ENCODE assay signal across 4 worm cellular contexts in the genomic region with DNA sequence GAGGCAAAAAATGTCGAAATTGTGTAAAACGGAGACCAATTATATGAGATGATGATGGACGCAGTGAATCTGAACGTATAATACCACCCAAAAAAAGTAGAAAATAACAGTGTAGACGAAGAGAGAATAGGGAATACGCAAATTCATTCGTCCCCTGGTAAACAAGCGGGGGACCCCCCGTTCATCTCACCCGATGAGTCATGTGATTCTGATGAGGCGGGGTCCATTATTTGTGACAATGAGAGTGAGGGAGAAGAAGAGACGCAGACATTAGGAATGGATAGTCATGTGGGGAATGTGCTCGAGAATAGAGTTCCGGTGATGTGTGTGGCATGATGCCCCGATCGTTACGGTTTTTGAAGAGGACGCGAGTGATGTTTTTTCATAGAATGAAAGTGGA.
TF ChIP-seq lines count a peak whose summit lies in the region.

No protein-coding gene starts in this region.

TF ChIP-seq in whole organism, L2 larva, 48 proteins besides CTCF, POLR2A, EP300 and RAD21 (continues in another document):
- peak in 1 of 2 experiments; percentile 25 for TF ChIP-seq mdl-1 (tag; optimal IDR thresholded peaks at IDR 0.05; lab: Kevin White, UChicago)
- no peak for TF ChIP-seq alr-1 (tag; optimal IDR thresholded peaks at IDR 0.05; lab: Kevin White, UChicago)
- no peak for TF ChIP-seq ztf-11 (tag; optimal IDR thresholded peaks at IDR 0.05; lab: Kevin White, UChicago)
- TF ChIP-seq Y55F3AM.14 (GFP tag; optimal IDR thresholded peaks at IDR 0.05; lab: Kevin White, UChicago), result no peak
- peak; percentile 86 for TF ChIP-seq nhr-129 (tag; optimal IDR thresholded peaks at IDR 0.05; lab: Kevin White, UChicago)
- no peak for TF ChIP-seq ceh-82 (tag; optimal IDR thresholded peaks at IDR 0.05; lab: Kevin White, UChicago)
- TF ChIP-seq gmeb-1 (tag; optimal IDR thresholded peaks at IDR 0.05; lab: Kevin White, UChicago), result peak; percentile 28
- peak; percentile 68 for TF ChIP-seq ama-1 (optimal IDR thresholded peaks at IDR 0.05; lab: Kevin White, UChicago)
- TF ChIP-seq lin-39 (tag; optimal IDR thresholded peaks at IDR 0.05; lab: Kevin White, UChicago), result no peak
- no peak for TF ChIP-seq nhr-12 (tag; optimal IDR thresholded peaks at IDR 0.05; lab: Kevin White, UChicago)
- TF ChIP-seq unc-62 (GFP tag; optimal IDR thresholded peaks at IDR 0.05; lab: Kevin White, UChicago), result no peak
- TF ChIP-seq blmp-1 (tag; optimal IDR thresholded peaks at IDR 0.05; lab: Kevin White, UChicago; ENCODE audit: insufficient read depth), result no peak
- no peak for TF ChIP-seq sem-4 (tag; optimal IDR thresholded peaks at IDR 0.05; lab: Kevin White, UChicago)
- no peak for TF ChIP-seq aly-2 (tag; optimal IDR thresholded peaks at IDR 0.05; lab: Kevin White, UChicago)
- TF ChIP-seq R02D3.7 (tag; optimal IDR thresholded peaks at IDR 0.05; lab: Kevin White, UChicago), result no peak
- no peak for TF ChIP-seq lin-13 (GFP tag; optimal IDR thresholded peaks at IDR 0.05; lab: Kevin White, UChicago)
- no peak for TF ChIP-seq lin-11 (tag; optimal IDR thresholded peaks at IDR 0.05; lab: Kevin White, UChicago)
- peak; percentile 41 for TF ChIP-seq sma-3 (GFP tag; optimal IDR thresholded peaks at IDR 0.05; lab: Kevin White, UChicago)
- peak; percentile 56 for TF ChIP-seq crh-2 (tag; optimal IDR thresholded peaks at IDR 0.05; lab: Kevin White, UChicago)
- TF ChIP-seq nhr-23 (tag; optimal IDR thresholded peaks at IDR 0.05; lab: Kevin White, UChicago), result no peak
- peak; percentile 77 for TF ChIP-seq sma-9 (GFP tag; optimal IDR thresholded peaks at IDR 0.05; lab: Kevin White, UChicago)
- TF ChIP-seq sma-9 (tag; optimal IDR thresholded peaks at IDR 0.05; lab: Kevin White, UChicago), result no peak

TF ChIP-seq in whole organism, L4 larva, 104 proteins besides CTCF, POLR2A, EP300 and RAD21 (continues in another document):
- TF ChIP-seq dve-1 (tag; optimal IDR thresholded peaks at IDR 0.05; lab: Kevin White, UChicago; ENCODE audit: insufficient read depth) (peak; percentile 54), hmg-1.1 (GFP tag; IDR thresholded peaks at IDR 0.05; lab: Robert Waterston, UW) (peak; percentile 69), mep-1 (tag; optimal IDR thresholded peaks at IDR 0.05; lab: Kevin White, UChicago) (peak; percentile 71), mxl-3 (GFP tag; optimal IDR thresholded peaks at IDR 0.05; lab: Kevin White, UChicago) (peak; percentile 34), saeg-2 (GFP tag; IDR thresholded peaks at IDR 0.05; lab: Robert Waterston, UW) (no peak), hlh-11 (tag; optimal IDR thresholded peaks at IDR 0.05; lab: Kevin White, UChicago) (peak; percentile 78), ztf-11 (tag; optimal IDR thresholded peaks at IDR 0.05; lab: Kevin White, UChicago) (no peak), snpc-4 (tag; optimal IDR thresholded peaks at IDR 0.05; lab: Kevin White, UChicago) (no peak), gei-8 (GFP tag; optimal IDR thresholded peaks at IDR 0.05; lab: Kevin White, UChicago) (no peak), daf-16 (GFP tag; optimal IDR thresholded peaks at IDR 0.05; lab: Kevin White, UChicago) (no peak), daf-16 (tag; optimal IDR thresholded peaks at IDR 0.05; lab: Kevin White, UChicago) (peak; percentile 21), mes-2 (tag; optimal IDR thresholded peaks at IDR 0.05; lab: Kevin White, UChicago; ENCODE audit: poor library complexity, severe bottlenecking) (peak; percentile 62), ztf-7 (tag; optimal IDR thresholded peaks at IDR 0.05; lab: Kevin White, UChicago) (peak; percentile 26), ctbp-1 (GFP tag; IDR thresholded peaks at IDR 0.05; lab: Robert Waterston, UW) (no peak), Y5F2A.4 (GFP tag; optimal IDR thresholded peaks at IDR 0.05; lab: Kevin White, UChicago) (no peak), pha-4 (GFP tag; IDR thresholded peaks at IDR 0.05; lab: Robert Waterston, UW) (no peak), pha-4 (tag; optimal IDR thresholded peaks at IDR 0.05; lab: Kevin White, UChicago) (peak; percentile 87), rbr-2 (tag; optimal IDR thresholded peaks at IDR 0.05; lab: Kevin White, UChicago) (peak; percentile 51), Y75B8A.6 (GFP tag; IDR thresholded peaks at IDR 0.05; lab: Robert Waterston, UW) (no peak), arid-1 (GFP tag; conservative IDR thresholded peaks at IDR 0.05; lab: Robert Waterston, UW) (peak; percentile 41; the same call in 1 of the 2 replicates), nhr-25 (tag; optimal IDR thresholded peaks at IDR 0.05; lab: Kevin White, UChicago; ENCODE audit: borderline replicate concordance, insufficient read depth) (peak; percentile 15), hlh-30 (tag; optimal IDR thresholded peaks at IDR 0.05; lab: Kevin White, UChicago; ENCODE audit: insufficient read depth) (peak; percentile 97)

TF ChIP-seq in whole organism, late embryonic, 69 proteins besides CTCF, POLR2A, EP300 and RAD21:
- TF ChIP-seq dmd-4 (tag; optimal IDR thresholded peaks at IDR 0.05; lab: Kevin White, UChicago; ENCODE audit: borderline replicate concordance) (no peak), nhr-11 (tag; optimal IDR thresholded peaks at IDR 0.05; lab: Kevin White, UChicago) (no peak), ztf-16 (tag; optimal IDR thresholded peaks at IDR 0.05; lab: Kevin White, UChicago) (no peak), ceh-34 (tag; optimal IDR thresholded peaks at IDR 0.05; lab: Kevin White, UChicago) (peak; percentile 39), unc-42 (tag; optimal IDR thresholded peaks at IDR 0.05; lab: Kevin White, UChicago) (peak; percentile 14), fkh-6 (tag; optimal IDR thresholded peaks at IDR 0.05; lab: Kevin White, UChicago) (no peak), F13H6.1 (tag; optimal IDR thresholded peaks at IDR 0.05; lab: Kevin White, UChicago) (no peak), sdc-2 (tag; optimal IDR thresholded peaks at IDR 0.05; lab: Kevin White, UChicago) (no peak), hlh-30 (tag; optimal IDR thresholded peaks at IDR 0.05; lab: Kevin White, UChicago; ENCODE audit: insufficient read depth) (peak; percentile 99), ceh-2 (tag; optimal IDR thresholded peaks at IDR 0.05; lab: Kevin White, UChicago) (peak; percentile 27), dve-1 (tag; optimal IDR thresholded peaks at IDR 0.05; lab: Kevin White, UChicago) (no peak), ceh-48 (tag; optimal IDR thresholded peaks at IDR 0.05; lab: Kevin White, UChicago) (no peak), sox-4 (tag; optimal IDR thresholded peaks at IDR 0.05; lab: Kevin White, UChicago) (no peak), rnt-1 (tag; optimal IDR thresholded peaks at IDR 0.05; lab: Kevin White, UChicago) (peak; percentile 5), syd-9 (tag; optimal IDR thresholded peaks at IDR 0.05; lab: Kevin White, UChicago) (no peak), unc-55 (GFP tag; optimal IDR thresholded peaks at IDR 0.05; lab: Kevin White, UChicago) (peak; percentile 75), pha-2 (tag; optimal IDR thresholded peaks at IDR 0.05; lab: Kevin White, UChicago) (peak; percentile 39), ceh-31 (tag; optimal IDR thresholded peaks at IDR 0.05; lab: Kevin White, UChicago) (peak; percentile 79), ceh-22 (tag; optimal IDR thresholded peaks at IDR 0.05; lab: Kevin White, UChicago) (no peak), zip-5 (tag; optimal IDR thresholded peaks at IDR 0.05; lab: Kevin White, UChicago) (no peak), tbx-2 (tag; optimal IDR thresholded peaks at IDR 0.05; lab: Kevin White, UChicago) (peak; percentile 62), nhr-232 (tag; optimal IDR thresholded peaks at IDR 0.05; lab: Kevin White, UChicago) (no peak), nfya-1 (tag; optimal IDR thresholded peaks at IDR 0.05; lab: Kevin White, UChicago) (peak; percentile 36), ref-2 (tag; optimal IDR thresholded peaks at IDR 0.05; lab: Kevin White, UChicago) (peak; percentile 52), K09A11.1 (tag; optimal IDR thresholded peaks at IDR 0.05; lab: Kevin White, UChicago; ENCODE audit: insufficient read depth) (no peak)

TF ChIP-seq in whole organism, mixed stage, embryonic, 35 proteins besides CTCF, POLR2A, EP300 and RAD21:
- TF ChIP-seq mep-1 (tag; optimal IDR thresholded peaks at IDR 0.05; lab: Kevin White, UChicago) (peak; percentile 33), mls-2 (tag; optimal IDR thresholded peaks at IDR 0.05; lab: Kevin White, UChicago) (peak; percentile 75), lin-32 (GFP tag; optimal IDR thresholded peaks at IDR 0.05; lab: Kevin White, UChicago) (no peak), nhr-28 (tag; optimal IDR thresholded peaks at IDR 0.05; lab: Kevin White, UChicago) (no peak), M03D4.4 (tag; optimal IDR thresholded peaks at IDR 0.05; lab: Kevin White, UChicago) (peak; percentile 64), ceh-83 (GFP tag; optimal IDR thresholded peaks at IDR 0.05; lab: Kevin White, UChicago) (peak; percentile 6), nhr-12 (tag; optimal IDR thresholded peaks at IDR 0.05; lab: Kevin White, UChicago) (no peak), lin-13 (tag; optimal IDR thresholded peaks at IDR 0.05; lab: Kevin White, UChicago) (peak; percentile 36), ceh-43 (GFP tag; optimal IDR thresholded peaks at IDR 0.05; lab: Kevin White, UChicago) (peak; percentile 64), lsy-2 (tag; optimal IDR thresholded peaks at IDR 0.05; lab: Kevin White, UChicago) (peak; percentile 16), pha-4 (tag; optimal IDR thresholded peaks at IDR 0.05; lab: Kevin White, UChicago) (peak; percentile 9), cnd-1 (tag; optimal IDR thresholded peaks at IDR 0.05; lab: Kevin White, UChicago) (peak; percentile 11), sptf-1 (tag; optimal IDR thresholded peaks at IDR 0.05; lab: Kevin White, UChicago) (peak; percentile 37), ces-1 (GFP tag; optimal IDR thresholded peaks at IDR 0.05; lab: Kevin White, UChicago) (peak; percentile 34), unc-120 (tag; optimal IDR thresholded peaks at IDR 0.05; lab: Kevin White, UChicago; ENCODE audit: poor library complexity, severe bottlenecking) (peak; percentile 46)
